Worm (Caenorhabditis elegans) whole organism, midembryonic: ENCODE data around the gene rap-3.

Source experiments
- klf-2 ChIP-seq: fragments of 200-800 bp; sonication (Bioruptor generic); conservative IDR thresholded peaks from 2 replicates; pipeline ENCODE4 v1.3.6; 2022; ENCODE audit warnings: missing genetic modification reagents, missing genetic modification characterization, missing compliant biosample characterization
- tab-1 ChIP-seq: fragments of 200-800 bp; sonication (Bioruptor generic); IDR thresholded peaks from 2 replicates; pipeline ENCODE4 v1.3.6; 2022; ENCODE audit warnings: missing genetic modification characterization, missing compliant biosample characterization
- ztf-23 ChIP-seq: fragments of 200-800 bp; sonication (Bioruptor generic); IDR thresholded peaks from 2 replicates; pipeline ENCODE4 v1.3.6; 2022; ENCODE audit warnings: missing genetic modification reagents, missing genetic modification characterization, missing compliant biosample characterization

DNA sequence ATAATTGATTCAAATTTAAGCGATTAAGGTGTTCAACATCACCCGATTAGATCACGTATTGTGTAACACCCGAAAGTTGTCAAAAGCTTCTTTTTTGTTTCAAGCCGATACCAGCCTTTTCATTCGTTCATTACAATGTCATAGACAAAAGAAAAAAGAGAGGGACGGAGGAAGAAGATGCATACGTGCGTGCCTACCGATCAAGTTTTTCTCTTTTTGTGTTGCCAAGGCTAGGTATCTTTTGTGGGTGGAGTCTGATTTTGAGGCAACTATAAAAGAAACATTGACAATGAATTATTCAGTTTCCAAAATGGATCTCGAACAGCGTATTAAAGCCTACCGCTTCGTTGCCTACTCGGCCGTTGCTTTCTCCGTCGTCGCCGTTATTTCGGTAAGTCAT lies 48.1 kb downstream of the rap-3 start, which contains the start of gene col-125:
- no peak for TF ChIP-seq ztf-23
- TF ChIP-seq tab-1 = no peak
- TF ChIP-seq klf-2 = no peak
